Worm (Caenorhabditis elegans) whole organism, L4 larva: ENCODE measurements around the gene M163.1.

Experiments used
- F26F4.8 ChIP-seq: fragments of 200-800 bp; sonication (Bioruptor generic); conservative IDR thresholded peaks from 2 replicates; pipeline ENCODE4 v1.3.6; 2022; ENCODE audit warnings: missing genetic modification characterization, missing compliant biosample characterization
- F37D6.2 ChIP-seq: sonication (generic microtip); optimal IDR thresholded peaks from 2 replicates; lab custom pipeline; 2016; ENCODE audit warnings: mild to moderate bottlenecking, missing genetic modification characterization, missing compliant biosample characterization
- F44E2.7 ChIP-seq: fragments of 200-800 bp; sonication (Bioruptor generic); IDR thresholded peaks from 2 replicates; pipeline ENCODE4 v2.1.2; 2022; ENCODE audit warnings: missing genetic modification characterization, missing compliant biosample characterization
- Y48G9A.11 ChIP-seq: fragments of 200-800 bp; sonication (Bioruptor generic); IDR thresholded peaks from 2 replicates; pipeline ENCODE4 v1.3.6; 2022; ENCODE audit warnings: missing genetic modification reagents, missing genetic modification characterization, missing compliant biosample characterization
- Y75B8A.6 ChIP-seq: fragments of 200-800 bp; sonication (Bioruptor generic); IDR thresholded peaks from 2 replicates; pipeline ENCODE4 v1.3.6; 2022; ENCODE audit warnings: missing genetic modification reagents, missing genetic modification characterization, missing compliant biosample characterization
- ZK546.5 ChIP-seq, 2 experiments: sonication (generic microtip); optimal IDR thresholded peaks; 2 replicates each; lab custom pipeline; 2017; ENCODE audit warnings: missing biosample characterization in 2 of 2, missing genetic modification characterization in 2 of 2
- aha-1 ChIP-seq: fragments of 150-350 bp; peaks from one replicate; lab custom pipeline; 2014; ENCODE audit warnings: missing biosample characterization, missing genetic modification characterization
- ceh-28 ChIP-seq: fragments of 150-350 bp; optimal IDR thresholded peaks from 2 replicates; lab custom pipeline; 2014; ENCODE audit warnings: missing biosample characterization, missing genetic modification reagents, missing genetic modification characterization
- ces-1 ChIP-seq: fragments of 150-350 bp; sonication (generic microtip); optimal IDR thresholded peaks from 4 replicates; lab custom pipeline; 2014; ENCODE audit warnings: missing biosample characterization, missing genetic modification reagents, missing genetic modification characterization
- cey-2 ChIP-seq: sonication (generic microtip); optimal IDR thresholded peaks from 3 replicates; lab custom pipeline; 2017; ENCODE audit warnings: missing genetic modification characterization, mild to moderate bottlenecking, missing compliant biosample characterization, antibody characterized with exemption, borderline replicate concordance; ENCODE audit not compliant: insufficient read depth
- daf-16 ChIP-seq, 3 experiments: sonication (generic microtip); optimal IDR thresholded peaks; 2 replicates each; lab custom pipeline; 2016 to 2017; ENCODE audit warnings: missing genetic modification characterization in 3 of 3, missing genetic modification reagents in 3 of 3, mild to moderate bottlenecking in 2 of 3, missing compliant biosample characterization in 2 of 3, missing biosample characterization in 1 of 3, moderate library complexity in 1 of 3
- dmd-6 ChIP-seq: fragments of 200-800 bp; sonication (Bioruptor generic); IDR thresholded peaks from 2 replicates; pipeline ENCODE4 v1.3.6; 2022; ENCODE audit warnings: missing genetic modification reagents, missing genetic modification characterization, missing compliant biosample characterization
- egl-27 ChIP-seq: sonication (generic microtip); optimal IDR thresholded peaks from 3 replicates; lab custom pipeline; 2017; ENCODE audit warnings: missing biosample characterization, missing genetic modification reagents, missing genetic modification characterization
- fos-1 ChIP-seq: fragments of 150-350 bp; optimal IDR thresholded peaks from 2 replicates; lab custom pipeline; 2014; ENCODE audit warnings: missing biosample characterization, missing genetic modification characterization
- gei-8 ChIP-seq: fragments of 200-800 bp; sonication (Bioruptor generic); optimal IDR thresholded peaks from 2 replicates; lab custom pipeline; 2018; ENCODE audit warnings: mild to moderate bottlenecking, missing genetic modification characterization, missing compliant biosample characterization
- hif-1 ChIP-seq, 2 experiments: sonication (generic microtip); optimal IDR thresholded peaks; 2 replicates each; lab custom pipeline; 2016 to 2017; ENCODE audit warnings: missing compliant biosample characterization in 2 of 2, missing genetic modification characterization in 2 of 2, missing genetic modification reagents in 2 of 2, missing genotype in 2 of 2, mild to moderate bottlenecking in 1 of 2
- hlh-11 ChIP-seq: fragments of 200-800 bp; sonication (Bioruptor generic); optimal IDR thresholded peaks from 2 replicates; lab custom pipeline; 2018; ENCODE audit warnings: mild to moderate bottlenecking, missing genetic modification characterization, missing compliant biosample characterization
- hlh-30 ChIP-seq: sonication (generic microtip); optimal IDR thresholded peaks from 2 replicates; lab custom pipeline; 2017; ENCODE audit warnings: antibody characterized with exemption, mild to moderate bottlenecking, missing genetic modification characterization, missing compliant biosample characterization; ENCODE audit not compliant: insufficient read depth
- hmg-1.1 ChIP-seq: fragments of 200-800 bp; sonication (Bioruptor generic); IDR thresholded peaks from 2 replicates; pipeline ENCODE4 v1.3.6; 2022; ENCODE audit warnings: missing genetic modification reagents, missing genetic modification characterization, missing compliant biosample characterization
- lin-1 ChIP-seq: fragments of 200-800 bp; sonication (Bioruptor generic); IDR thresholded peaks from 2 replicates; pipeline ENCODE4 v1.3.6; 2022; ENCODE audit warnings: missing genetic modification reagents, missing genetic modification characterization, missing compliant biosample characterization
- lin-15B ChIP-seq: fragments of 150-350 bp; sonication (generic microtip); optimal IDR thresholded peaks from 3 replicates; lab custom pipeline; 2014; ENCODE audit warnings: missing biosample characterization, missing genetic modification characterization
- lin-38 ChIP-seq: fragments of 200-800 bp; sonication (Bioruptor generic); IDR thresholded peaks from 2 replicates; pipeline ENCODE4 v1.3.6; 2022; ENCODE audit warnings: missing genetic modification reagents, missing genetic modification characterization, missing compliant biosample characterization
- lin-39 ChIP-seq: fragments of 150-350 bp; optimal IDR thresholded peaks from 2 replicates; lab custom pipeline; 2014; ENCODE audit warnings: missing biosample characterization, missing genetic modification reagents, missing genetic modification characterization
- lir-3 ChIP-seq: sonication (generic microtip); optimal IDR thresholded peaks from 2 replicates; lab custom pipeline; 2016; ENCODE audit warnings: mild to moderate bottlenecking, missing genetic modification characterization, missing compliant biosample characterization
- lsy-2 ChIP-seq, 2 experiments: fragments of 150-350 bp in 1 of 2; sonication (generic microtip) in 1 of 2; optimal IDR thresholded peaks; 2 replicates each; lab custom pipeline; 2014 to 2017; ENCODE audit warnings: missing biosample characterization in 2 of 2, missing genetic modification characterization in 2 of 2
- mdl-1 ChIP-seq, 2 experiments: fragments of 150-350 bp in 1 of 2; sonication (generic microtip) in 1 of 2; optimal IDR thresholded peaks; 2 replicates each; lab custom pipeline; 2014 to 2017; ENCODE audit warnings: missing biosample characterization in 2 of 2, missing genetic modification characterization in 2 of 2
- mdt-29 ChIP-seq: fragments of 200-800 bp; sonication (Bioruptor generic); IDR thresholded peaks from 2 replicates; pipeline ENCODE4 v1.3.6; 2022; ENCODE audit warnings: missing genetic modification reagents, missing genetic modification characterization, missing compliant biosample characterization
- mes-2 ChIP-seq: sonication (generic microtip); optimal IDR thresholded peaks from 2 replicates; lab custom pipeline; 2016; ENCODE audit warnings: missing genotype, mild to moderate bottlenecking, missing genetic modification characterization, missing compliant biosample characterization; ENCODE audit not compliant: poor library complexity, severe bottlenecking
- nhr-102 ChIP-seq: sonication (generic microtip); optimal IDR thresholded peaks from 2 replicates; lab custom pipeline; 2016; ENCODE audit warnings: mild to moderate bottlenecking, missing genetic modification characterization, moderate library complexity, missing compliant biosample characterization
- nhr-28 ChIP-seq: fragments of 150-350 bp; optimal IDR thresholded peaks from 2 replicates; lab custom pipeline; 2014; ENCODE audit warnings: missing biosample characterization, missing genetic modification characterization
- nhr-42 ChIP-seq: fragments of 200-800 bp; sonication (Bioruptor generic); IDR thresholded peaks from 2 replicates; pipeline ENCODE4 v1.3.6; 2022; ENCODE audit warnings: missing genetic modification characterization, missing compliant biosample characterization
- nhr-48 ChIP-seq: sonication (generic microtip); optimal IDR thresholded peaks from 2 replicates; lab custom pipeline; 2016; ENCODE audit warnings: mild to moderate bottlenecking, missing genetic modification characterization, missing compliant biosample characterization
- nhr-76 ChIP-seq: fragments of 150-350 bp; optimal IDR thresholded peaks from 2 replicates; lab custom pipeline; 2014; ENCODE audit warnings: missing biosample characterization, missing genetic modification characterization
- nhr-77 ChIP-seq: fragments of 150-350 bp; optimal IDR thresholded peaks from 2 replicates; lab custom pipeline; 2014; ENCODE audit warnings: missing biosample characterization, missing genetic modification characterization
- pha-4 ChIP-seq, 2 experiments: fragments of 150-350 bp in 1 of 2; fragments of 200-800 bp in 1 of 2; sonication (Bioruptor generic) in 1 of 2; IDR thresholded peaks in 1 of 2; optimal IDR thresholded peaks in 1 of 2; 2 replicates each; pipeline versions ENCODE4 v1.3.6 to Lab custom; 2014 to 2022; ENCODE audit warnings: missing genetic modification characterization in 2 of 2, missing genetic modification reagents in 2 of 2, missing biosample characterization in 1 of 2, missing compliant biosample characterization in 1 of 2
- php-3 ChIP-seq: fragments of 200-800 bp; sonication (Bioruptor generic); IDR thresholded peaks from 2 replicates; pipeline ENCODE4 v1.3.6; 2022; ENCODE audit warnings: missing genetic modification reagents, missing genetic modification characterization, missing compliant biosample characterization
- pqm-1 ChIP-seq: sonication (generic microtip); optimal IDR thresholded peaks from 2 replicates; lab custom pipeline; 2017; ENCODE audit warnings: missing biosample characterization, missing genetic modification characterization
- saeg-2 ChIP-seq: fragments of 200-800 bp; sonication (Bioruptor generic); IDR thresholded peaks from 2 replicates; pipeline ENCODE4 v1.3.6; 2022; ENCODE audit warnings: missing genetic modification reagents, missing genetic modification characterization, missing compliant biosample characterization
- skn-1 ChIP-seq: fragments of 150-350 bp; optimal IDR thresholded peaks from 2 replicates; lab custom pipeline; 2014; ENCODE audit warnings: missing biosample characterization, missing genetic modification characterization
- snpc-1.2 ChIP-seq: fragments of 200-800 bp; sonication (Bioruptor generic); IDR thresholded peaks from 2 replicates; pipeline ENCODE4 v1.3.6; 2022; ENCODE audit warnings: missing genetic modification reagents, missing genetic modification characterization, missing compliant biosample characterization
- tag-97 ChIP-seq: fragments of 200-800 bp; sonication (Bioruptor generic); IDR thresholded peaks from 2 replicates; pipeline ENCODE4 v1.3.6; 2022; ENCODE audit warnings: missing genetic modification characterization, missing compliant biosample characterization
- tra-1 ChIP-seq: fragments of 200-800 bp; sonication (Bioruptor generic); IDR thresholded peaks from 2 replicates; pipeline ENCODE4 v1.3.6; 2022; ENCODE audit warnings: missing genetic modification reagents, missing genetic modification characterization, missing compliant biosample characterization
- unc-62 ChIP-seq, 3 experiments: fragments of 150-350 bp in 1 of 3; sonication (generic microtip); optimal IDR thresholded peaks in 2 of 3; peaks in 1 of 3; 1 replicate in 1 of 3; 2 replicates in 2 of 3; lab custom pipeline; 2014 to 2017; ENCODE audit warnings: missing biosample characterization in 3 of 3, missing genetic modification characterization in 3 of 3, missing genetic modification reagents in 3 of 3, missing genotype in 1 of 3
- zfp-3 ChIP-seq: fragments of 200-800 bp; sonication (Bioruptor generic); conservative IDR thresholded peaks from 2 replicates; pipeline ENCODE4 v1.3.6; 2022; ENCODE audit warnings: missing genetic modification reagents, missing genetic modification characterization, missing compliant biosample characterization
- zip-2 ChIP-seq: fragments of 150-350 bp; optimal IDR thresholded peaks from 2 replicates; lab custom pipeline; 2014; ENCODE audit warnings: missing biosample characterization, missing genetic modification characterization
- ztf-7 ChIP-seq: fragments of 150-350 bp; optimal IDR thresholded peaks from 2 replicates; lab custom pipeline; 2014; ENCODE audit warnings: missing biosample characterization, missing genetic modification characterization

Gene M163.1

DNA sequence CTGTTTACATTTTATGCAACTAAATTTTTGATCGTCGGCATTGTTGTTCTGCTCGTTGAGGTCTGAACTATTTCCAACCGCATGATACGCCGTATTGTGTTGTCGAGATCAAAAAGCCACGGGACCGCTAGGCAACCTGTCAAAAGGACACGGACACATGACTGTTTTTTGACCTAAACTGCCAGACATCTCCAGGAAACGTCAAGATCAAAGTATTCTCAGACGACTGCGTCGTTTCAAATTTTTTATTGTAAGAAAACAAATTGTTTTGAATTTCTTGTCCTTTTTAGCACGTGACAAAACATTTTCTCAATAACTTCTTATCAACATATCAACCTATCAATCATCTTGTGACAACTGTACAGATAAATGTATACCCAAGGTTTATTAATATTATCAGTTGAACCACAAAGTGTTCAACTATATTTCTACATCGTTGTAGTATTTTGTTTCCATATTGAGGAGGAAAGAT lies 1.5 kb downstream of the M163.1 start (continued):
- TF ChIP-seq nhr-77 (tag; lab: Kevin White, UChicago) (peak; percentile 76), daf-16 (GFP tag; optimal IDR thresholded peaks at IDR 0.05; lab: Kevin White, UChicago) (peak in 1 of 2 experiments; percentile 54), daf-16 (tag; optimal IDR thresholded peaks at IDR 0.05; lab: Kevin White, UChicago) (peak; percentile 95)

- TF ChIP-seq nhr-77 (tag; lab: Kevin White, UChicago), result peak; percentile 79
- peak; percentile 86 for TF ChIP-seq lin-1 (GFP tag; lab: Robert Waterston, UW)
- TF ChIP-seq hlh-30 (tag; lab: Kevin White, UChicago), result peak; percentile 24
- no peak for TF ChIP-seq skn-1
- peak; percentile 72 for TF ChIP-seq pha-4 (GFP tag; IDR thresholded peaks at IDR 0.05; lab: Robert Waterston, UW)
- no peak for TF ChIP-seq pha-4 (tag; optimal IDR thresholded peaks at IDR 0.05; lab: Kevin White, UChicago)
- no peak for TF ChIP-seq nhr-42 (GFP tag; lab: Robert Waterston, UW)
- TF ChIP-seq cey-2, result no peak
- no peak for TF ChIP-seq mdt-29 (GFP tag; lab: Robert Waterston, UW)
- TF ChIP-seq nhr-28 (tag; lab: Kevin White, UChicago), result peak; percentile 65
- TF ChIP-seq hmg-1.1 (GFP tag; lab: Robert Waterston, UW), result no peak
- peak; percentile 38 to 47 for TF ChIP-seq unc-62 (GFP tag; optimal IDR thresholded peaks at IDR 0.05 in 1 of 2; lab: Kevin White, UChicago)
- no peak for TF ChIP-seq unc-62 (tag; optimal IDR thresholded peaks at IDR 0.05; lab: Kevin White, UChicago)
- TF ChIP-seq tag-97 (GFP tag; lab: Robert Waterston, UW), result no peak
- TF ChIP-seq hlh-11, result peak; percentile 94
- peak; percentile 99 for TF ChIP-seq dmd-6 (GFP tag; lab: Robert Waterston, UW)
- no peak for TF ChIP-seq egl-27 (tag; lab: Kevin White, UChicago)
- no peak for TF ChIP-seq mes-2
- TF ChIP-seq saeg-2 (GFP tag; lab: Robert Waterston, UW), result peak; percentile 88
- no peak for TF ChIP-seq zip-2 (tag; lab: Kevin White, UChicago)
- TF ChIP-seq gei-8 (GFP tag; lab: Kevin White, UChicago), result peak; percentile 94
- peak in 1 of 2 experiments; percentile 24 for TF ChIP-seq hif-1 (tag; optimal IDR thresholded peaks at IDR 0.05; lab: Kevin White, UChicago)
- peak; percentile 51; the same call in 1 of the 2 replicates for TF ChIP-seq Y75B8A.6 (GFP tag; lab: Robert Waterston, UW)
- peak; percentile 69 for TF ChIP-seq pqm-1 (tag; lab: Kevin White, UChicago)
- peak in 1 of 2 experiments; percentile 62 for TF ChIP-seq mdl-1 (tag; optimal IDR thresholded peaks at IDR 0.05; lab: Kevin White, UChicago)
- TF ChIP-seq lin-38, result peak; percentile 34; the same call in 1 of the 2 replicates
- TF ChIP-seq snpc-1.2, result no peak
- peak; percentile 99 for TF ChIP-seq php-3 (GFP tag; lab: Robert Waterston, UW)
- TF ChIP-seq nhr-76, result no peak
- no peak for TF ChIP-seq lir-3 (tag; lab: Kevin White, UChicago)
- peak; percentile 91 for TF ChIP-seq nhr-48 (tag; lab: Kevin White, UChicago)
- no peak for TF ChIP-seq ces-1
- peak; percentile 99 for TF ChIP-seq tra-1 (GFP tag; lab: Robert Waterston, UW)
- no peak for TF ChIP-seq fos-1
- TF ChIP-seq F26F4.8 (GFP tag; lab: Robert Waterston, UW), result no peak
- TF ChIP-seq zfp-3 (GFP tag; lab: Robert Waterston, UW), result no peak
- TF ChIP-seq lin-15B (tag; lab: Kevin White, UChicago), result no peak
- no peak for TF ChIP-seq F37D6.2
- peak; percentile 94 for TF ChIP-seq nhr-102
- peak in 1 of 2 experiments; percentile 5 for TF ChIP-seq lsy-2 (tag; optimal IDR thresholded peaks at IDR 0.05; lab: Kevin White, UChicago)
- TF ChIP-seq Y48G9A.11 (GFP tag; lab: Robert Waterston, UW), result no peak
- TF ChIP-seq ZK546.5 (tag; optimal IDR thresholded peaks at IDR 0.05; lab: Kevin White, UChicago), result no peak
- TF ChIP-seq lin-39 (tag; lab: Kevin White, UChicago), result no peak
- TF ChIP-seq ztf-7 (tag; lab: Kevin White, UChicago), result peak; percentile 2
- TF ChIP-seq ceh-28, result no peak
- TF ChIP-seq aha-1 (tag; lab: Kevin White, UChicago), result peak; percentile 78
- no peak for TF ChIP-seq F44E2.7
Observed at ce11 chrX:14500422-14501058, 3.1 kb downstream of the M163.1 start.
